Worm (Caenorhabditis elegans) whole organism, late embryonic: Measurements from ENCODE around the gene nhr-134.

Source experiments
- T23F11.4 ChIP-seq: fragments of 200-800 bp; sonication (Bioruptor generic); optimal IDR thresholded peaks from 2 replicates; lab custom pipeline; 2018; ENCODE audit warnings: mild to moderate bottlenecking, missing genetic modification characterization, missing compliant biosample characterization
- ceh-45 ChIP-seq: fragments of 200-800 bp; sonication (Bioruptor generic); IDR thresholded peaks from 2 replicates; pipeline ENCODE4 v1.3.6; 2022; ENCODE audit warnings: missing genetic modification reagents, missing genetic modification characterization, missing compliant biosample characterization
- dmd-4 ChIP-seq: sonication (generic microtip); optimal IDR thresholded peaks from 2 replicates; lab custom pipeline; 2016; ENCODE audit warnings: borderline replicate concordance, missing genetic modification characterization, missing compliant biosample characterization
- pax-1 ChIP-seq: fragments of 150-350 bp; optimal IDR thresholded peaks from 2 replicates; lab custom pipeline; 2014; ENCODE audit warnings: missing biosample characterization, missing genetic modification characterization
- ttx-3 ChIP-seq: sonication (generic microtip); optimal IDR thresholded peaks from 2 replicates; lab custom pipeline; 2016; ENCODE audit warnings: missing genetic modification reagents, missing genetic modification characterization, missing compliant biosample characterization

DNA sequence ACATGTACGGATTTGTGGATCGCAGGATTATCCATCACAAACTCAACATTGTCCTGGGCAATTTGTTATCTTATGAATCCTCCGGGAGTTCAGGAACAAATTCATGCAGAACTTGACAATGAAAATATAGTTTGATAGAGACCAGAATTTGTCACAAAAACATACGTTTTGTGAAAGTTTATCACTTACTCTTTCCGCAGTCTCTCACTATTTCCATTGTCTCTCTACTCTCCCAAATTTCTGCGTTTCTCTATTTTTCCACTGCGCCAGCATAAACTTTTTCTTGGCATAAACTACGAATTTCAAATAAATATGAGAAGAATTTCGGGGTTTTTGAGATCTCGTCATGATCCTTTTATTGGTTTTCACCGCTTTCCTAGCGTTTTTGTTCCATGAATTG is 11.6 kb downstream of the nhr-134 start, which contains the start of gene cyp-33C3:
- TF ChIP-seq ceh-45 (GFP tag; lab: Robert Waterston, UW) (no peak), dmd-4 (tag; lab: Kevin White, UChicago) (no peak), ttx-3 (tag; lab: Kevin White, UChicago) (no peak), pax-1 (no peak), T23F11.4 (GFP tag; lab: Kevin White, UChicago) (no peak)
